Worm (Caenorhabditis elegans): ENCODE results near the gene ver-4.

Gene ver-4

DNA sequence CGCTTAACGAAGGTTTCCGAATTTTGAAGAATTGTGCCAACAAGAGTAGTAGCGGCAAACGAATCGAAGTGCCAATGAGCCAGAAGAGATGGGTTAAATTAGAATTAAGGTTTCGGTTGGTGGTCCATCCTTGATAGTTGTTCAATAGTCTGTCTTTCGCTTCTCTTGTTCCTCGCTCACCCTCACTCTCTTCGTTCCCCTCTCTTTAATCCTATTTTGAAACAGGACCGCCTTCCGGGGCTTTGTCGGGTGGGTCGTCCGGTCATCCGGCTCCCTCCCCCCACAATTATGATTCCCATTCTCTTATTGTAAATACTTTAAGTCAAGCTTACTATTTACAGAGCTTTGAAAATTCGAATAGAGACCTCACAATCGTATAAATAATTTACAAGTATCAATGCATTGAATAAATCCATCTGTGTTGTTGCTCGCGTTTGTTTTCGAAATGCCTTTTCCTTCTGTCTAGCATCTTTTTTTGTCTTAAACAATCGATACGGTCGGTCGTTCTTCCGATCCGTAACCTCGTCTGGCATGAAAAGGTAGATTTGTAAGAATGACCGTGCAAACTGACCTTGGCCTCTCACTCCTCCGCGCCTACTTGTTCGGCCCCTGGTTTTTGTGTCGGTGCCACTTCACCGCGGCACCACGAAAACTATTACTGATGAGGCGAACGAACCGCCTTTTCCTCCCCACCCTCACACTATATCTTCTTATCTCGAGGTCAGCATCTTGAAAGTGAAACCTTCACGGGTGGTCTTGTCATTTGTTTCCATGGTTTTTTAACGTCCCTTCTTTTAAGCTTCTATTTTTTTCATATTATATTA is 51.2 kb downstream of the ver-4 start:
- TF ChIP-seq ces-1 (GFP tag; optimal IDR thresholded peaks at IDR 0.05) (peak; percentile 92), ztf-11 (tag; optimal IDR thresholded peaks at IDR 0.05) (no peak), mls-2 (tag; optimal IDR thresholded peaks at IDR 0.05) (peak; percentile 41), M03D4.4 (tag; optimal IDR thresholded peaks at IDR 0.05) (no peak), pha-4 (tag; optimal IDR thresholded peaks at IDR 0.05) (no peak), unc-62 (GFP tag; optimal IDR thresholded peaks at IDR 0.05) (no peak)

DNA sequence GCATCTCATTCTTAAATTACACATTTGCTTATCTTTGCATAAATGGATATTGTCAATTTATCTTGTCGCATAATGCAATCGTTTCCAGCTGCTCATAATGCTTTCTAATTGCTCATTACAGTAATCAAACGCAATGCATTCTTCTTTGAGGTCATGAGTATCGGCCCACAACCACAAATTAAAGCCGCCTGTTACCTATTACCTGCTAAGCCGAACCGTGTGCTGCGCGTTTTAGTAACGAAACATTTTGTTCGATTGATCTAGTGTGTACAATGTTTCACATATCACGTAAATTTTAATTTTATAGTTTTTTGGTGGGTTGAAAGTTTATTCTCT is 51.8 kb downstream of the ver-4 start:
- TF ChIP-seq lin-32 (GFP tag; optimal IDR thresholded peaks at IDR 0.05), result no peak
- peak; percentile 48 for TF ChIP-seq ces-1 (GFP tag; optimal IDR thresholded peaks at IDR 0.05)

DNA sequence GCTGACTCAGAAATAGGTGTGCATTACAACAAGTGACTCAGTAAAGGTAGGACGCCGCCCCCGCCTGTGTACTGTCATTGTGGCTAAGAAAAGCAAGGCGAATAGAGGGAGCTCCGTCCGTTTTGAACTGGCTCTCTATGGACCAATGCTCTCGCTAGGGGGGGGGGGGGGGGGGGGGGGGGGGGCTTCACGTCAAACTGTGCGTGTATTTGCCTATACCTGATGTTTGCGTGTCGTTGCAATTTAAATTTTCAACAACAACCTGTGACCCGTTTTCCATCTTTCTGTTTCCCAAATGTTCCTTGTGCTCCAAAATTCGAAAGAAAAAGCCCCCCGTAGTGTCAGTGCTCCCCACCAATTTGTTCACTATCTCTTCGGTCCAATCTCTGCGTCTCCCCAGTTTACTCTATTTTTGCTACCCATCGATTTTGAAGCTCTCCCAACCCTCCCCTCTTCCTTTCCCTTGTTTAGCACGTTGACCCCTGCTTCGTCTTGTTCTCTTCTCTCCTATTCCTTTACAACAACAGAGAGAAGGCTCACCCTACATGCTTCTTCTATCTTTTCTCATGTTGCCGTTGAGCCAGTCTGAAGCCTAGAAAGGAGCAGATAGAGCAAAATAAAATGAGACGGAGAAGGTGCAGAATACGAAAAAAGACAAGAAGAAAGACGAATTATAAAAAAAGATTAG is 52.4 kb downstream of the ver-4 start:
- TF ChIP-seq ceh-39 (tag; optimal IDR thresholded peaks at IDR 0.05) (no peak), ham-2 (GFP tag; optimal IDR thresholded peaks at IDR 0.05) (no peak), ceh-83 (GFP tag; optimal IDR thresholded peaks at IDR 0.05) (no peak), zip-8 (tag; optimal IDR thresholded peaks at IDR 0.05) (no peak), mep-1 (tag; optimal IDR thresholded peaks at IDR 0.05) (peak; percentile 33), elt-1 (tag; optimal IDR thresholded peaks at IDR 0.05; ENCODE audit: borderline replicate concordance, insufficient read depth) (no peak), hlh-1 (tag; optimal IDR thresholded peaks at IDR 0.05) (no peak), sptf-1 (tag; optimal IDR thresholded peaks at IDR 0.05) (peak; percentile 32), nhr-12 (tag; optimal IDR thresholded peaks at IDR 0.05) (no peak), blmp-1 (tag; optimal IDR thresholded peaks at IDR 0.05) (no peak), pha-4 (tag; optimal IDR thresholded peaks at IDR 0.05) (no peak), unc-120 (tag; optimal IDR thresholded peaks at IDR 0.05; ENCODE audit: poor library complexity, severe bottlenecking) (peak; percentile 56), mab-5 (tag; optimal IDR thresholded peaks at IDR 0.05) (no peak), nhr-237 (tag; optimal IDR thresholded peaks at IDR 0.05) (no peak), flh-1 (GFP tag; optimal IDR thresholded peaks at IDR 0.05) (no peak), lsy-2 (tag; optimal IDR thresholded peaks at IDR 0.05) (no peak), nhr-76 (tag; optimal IDR thresholded peaks at IDR 0.05) (no peak), drap-1 (GFP tag; optimal IDR thresholded peaks at IDR 0.05) (no peak), lin-13 (tag; optimal IDR thresholded peaks at IDR 0.05) (no peak), mls-2 (tag; optimal IDR thresholded peaks at IDR 0.05) (peak; percentile 2), nhr-28 (tag; optimal IDR thresholded peaks at IDR 0.05) (no peak), unc-39 (tag; optimal IDR thresholded peaks at IDR 0.05) (no peak), cnd-1 (tag; optimal IDR thresholded peaks at IDR 0.05) (peak; percentile 6), snpc-4 (tag; optimal IDR thresholded peaks at IDR 0.05) (no peak), ces-1 (GFP tag; optimal IDR thresholded peaks at IDR 0.05) (peak; percentile 78), tbx-8 (GFP tag; optimal IDR thresholded peaks at IDR 0.05) (no peak), unc-62 (GFP tag; optimal IDR thresholded peaks at IDR 0.05) (no peak), ztf-11 (tag; optimal IDR thresholded peaks at IDR 0.05) (no peak), lin-32 (GFP tag; optimal IDR thresholded peaks at IDR 0.05) (no peak), M03D4.4 (tag; optimal IDR thresholded peaks at IDR 0.05) (no peak), ceh-43 (GFP tag; optimal IDR thresholded peaks at IDR 0.05) (no peak), sem-2 (GFP tag; optimal IDR thresholded peaks at IDR 0.05) (no peak), bed-3 (GFP tag; optimal IDR thresholded peaks at IDR 0.05) (no peak), nhr-2 (tag; optimal IDR thresholded peaks at IDR 0.05) (no peak), elt-3 (tag; optimal IDR thresholded peaks at IDR 0.05) (no peak)

DNA sequence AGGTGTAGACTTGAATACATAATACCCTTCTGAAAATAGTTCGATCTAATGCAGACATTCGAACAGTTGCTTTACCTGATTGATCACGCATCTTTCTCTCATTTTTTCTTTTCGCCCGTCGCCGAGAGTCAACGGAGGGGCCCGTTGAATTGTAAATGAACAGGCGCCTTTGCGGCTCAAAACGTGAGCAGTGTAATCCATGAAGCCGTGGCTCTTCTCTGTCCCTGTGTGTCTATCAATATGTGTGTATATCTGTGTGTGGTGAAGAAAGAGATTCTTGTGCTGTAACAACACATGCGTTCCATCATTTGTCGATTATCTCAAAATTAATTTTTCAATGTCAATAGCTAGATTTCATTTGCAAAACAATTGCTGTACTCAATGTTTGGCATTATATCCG is 53.4 kb downstream of the ver-4 start:
- TF ChIP-seq zip-8 (tag; optimal IDR thresholded peaks at IDR 0.05) (no peak), hlh-1 (tag; optimal IDR thresholded peaks at IDR 0.05) (peak; percentile 98), sptf-1 (tag; optimal IDR thresholded peaks at IDR 0.05) (no peak), unc-39 (tag; optimal IDR thresholded peaks at IDR 0.05) (no peak), tbx-8 (GFP tag; optimal IDR thresholded peaks at IDR 0.05) (no peak), elt-1 (tag; optimal IDR thresholded peaks at IDR 0.05; ENCODE audit: borderline replicate concordance, insufficient read depth) (no peak), flh-1 (GFP tag; optimal IDR thresholded peaks at IDR 0.05) (no peak), M03D4.4 (tag; optimal IDR thresholded peaks at IDR 0.05) (peak; percentile 11), unc-62 (GFP tag; optimal IDR thresholded peaks at IDR 0.05) (peak; percentile 88), blmp-1 (tag; optimal IDR thresholded peaks at IDR 0.05) (no peak), ces-1 (GFP tag; optimal IDR thresholded peaks at IDR 0.05) (no peak), unc-120 (tag; optimal IDR thresholded peaks at IDR 0.05; ENCODE audit: poor library complexity, severe bottlenecking) (peak; percentile 83)

All from whole organism, mixed stage, embryonic.